Worm (Caenorhabditis elegans) whole organism, L2 larva: ENCODE results near the gene C35B1.9.

ENCODE experiments used
- R02D3.7 ChIP-seq: fragments of 150-350 bp; optimal IDR thresholded peaks from 2 replicates; lab custom pipeline; 2014; ENCODE audit warnings: missing biosample characterization, missing genetic modification characterization
- alr-1 ChIP-seq: fragments of 150-350 bp; optimal IDR thresholded peaks from 2 replicates; lab custom pipeline; 2014; ENCODE audit warnings: missing biosample characterization, missing genetic modification characterization
- aly-2 ChIP-seq: fragments of 150-350 bp; optimal IDR thresholded peaks from 2 replicates; lab custom pipeline; 2014; ENCODE audit warnings: missing biosample characterization, missing genetic modification characterization
- ama-1 ChIP-seq: fragments of 150-350 bp; optimal IDR thresholded peaks from 2 replicates; lab custom pipeline; 2018; ENCODE audit warnings: inconsistent platforms
- dmd-4 ChIP-seq: sonication (generic microtip); optimal IDR thresholded peaks from 2 replicates; lab custom pipeline; 2017; ENCODE audit warnings: missing biosample characterization, missing genetic modification characterization
- elt-1 ChIP-seq: fragments of 150-350 bp; optimal IDR thresholded peaks from 2 replicates; lab custom pipeline; 2014; ENCODE audit warnings: missing biosample characterization, missing genetic modification characterization
- gmeb-1 ChIP-seq: fragments of 150-350 bp; optimal IDR thresholded peaks from 2 replicates; lab custom pipeline; 2014; ENCODE audit warnings: missing biosample characterization, missing genetic modification characterization
- lsy-2 ChIP-seq, 2 experiments: fragments of 150-350 bp in 1 of 2; sonication (generic microtip) in 1 of 2; optimal IDR thresholded peaks; 2 replicates each; lab custom pipeline; 2014 to 2017; ENCODE audit warnings: missing biosample characterization in 2 of 2, missing genetic modification characterization in 2 of 2
- mab-5 ChIP-seq: fragments of 150-350 bp; optimal IDR thresholded peaks from 2 replicates; lab custom pipeline; 2014; ENCODE audit warnings: missing biosample characterization, missing genetic modification characterization
- mdl-1 ChIP-seq, 2 experiments: fragments of 150-350 bp in 1 of 2; sonication (generic microtip) in 1 of 2; optimal IDR thresholded peaks; 2 replicates each; lab custom pipeline; 2017; ENCODE audit warnings: missing biosample characterization in 2 of 2, missing genetic modification characterization in 2 of 2
- nhr-237 ChIP-seq: fragments of 150-350 bp; optimal IDR thresholded peaks from 2 replicates; lab custom pipeline; 2014; ENCODE audit warnings: missing biosample characterization, missing genetic modification characterization
- peb-1 ChIP-seq: fragments of 150-350 bp; optimal IDR thresholded peaks from 2 replicates; lab custom pipeline; 2014; ENCODE audit warnings: missing biosample characterization, missing genetic modification characterization
- snpc-4 ChIP-seq: fragments of 150-350 bp; optimal IDR thresholded peaks from 2 replicates; lab custom pipeline; 2014; ENCODE audit warnings: missing biosample characterization, missing genetic modification characterization
- unc-62 ChIP-seq: fragments of 150-350 bp; optimal IDR thresholded peaks from 2 replicates; lab custom pipeline; 2014; ENCODE audit warnings: missing biosample characterization, missing genetic modification reagents, missing genetic modification characterization

DNA sequence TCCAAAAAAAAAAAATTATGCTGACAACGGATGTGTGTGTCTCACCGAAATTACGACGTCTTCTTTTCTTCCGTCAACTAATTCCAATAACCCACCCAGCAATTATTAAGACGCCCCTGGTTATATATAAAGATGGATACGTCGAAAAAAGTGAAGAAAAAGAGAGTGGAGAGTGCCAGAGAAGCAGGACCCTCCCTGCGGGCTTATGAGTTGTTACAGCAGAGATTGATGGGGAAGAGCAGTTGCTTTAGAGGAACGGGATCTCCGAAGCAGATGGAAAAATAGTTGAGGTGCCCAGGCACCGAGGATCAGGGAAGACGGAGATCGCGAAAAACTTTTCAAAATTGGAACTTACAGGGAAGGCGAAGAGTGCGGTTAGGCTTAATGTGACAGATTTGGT lies 25.4 kb downstream of the C35B1.9 start:
- TF ChIP-seq mdl-1 (tag; optimal IDR thresholded peaks at IDR 0.05; lab: Kevin White, UChicago) (no peak), elt-1 (tag; lab: Kevin White, UChicago) (no peak), mab-5 (tag; lab: Kevin White, UChicago) (no peak), R02D3.7 (tag; lab: Kevin White, UChicago) (no peak), dmd-4 (no peak), peb-1 (tag; lab: Kevin White, UChicago) (no peak), snpc-4 (no peak), gmeb-1 (tag; lab: Kevin White, UChicago) (no peak), aly-2 (tag; lab: Kevin White, UChicago) (no peak), lsy-2 (tag; optimal IDR thresholded peaks at IDR 0.05; lab: Kevin White, UChicago) (no peak), ama-1 (lab: Kevin White, UChicago) (no peak), nhr-237 (tag; lab: Kevin White, UChicago) (no peak), alr-1 (no peak), unc-62 (no peak)
